Worm (Caenorhabditis elegans) whole organism, mixed stage, embryonic: ENCODE data around the gene F53A9.6.
"Not testable (repeated sequence)": the region's sequence is repeated elsewhere in the genome, so short reads cannot be mapped to it uniquely, and the experiment has no call there.

ENCODE experiments used
- M03D4.4 ChIP-seq: sonication (generic microtip); optimal IDR thresholded peaks from 2 replicates; lab custom pipeline; 2017; ENCODE audit warnings: mild to moderate bottlenecking, missing genetic modification characterization, missing compliant biosample characterization
- bed-3 ChIP-seq: fragments of 200-800 bp; sonication (Bioruptor generic); optimal IDR thresholded peaks from 3 replicates; lab custom pipeline; 2018; ENCODE audit warnings: mild to moderate bottlenecking, missing genetic modification characterization, moderate library complexity, missing compliant biosample characterization
- blmp-1 ChIP-seq: fragments of 150-350 bp; optimal IDR thresholded peaks from 2 replicates; lab custom pipeline; 2014; ENCODE audit warnings: missing biosample characterization, missing genetic modification characterization
- ceh-39 ChIP-seq: fragments of 150-350 bp; optimal IDR thresholded peaks from 2 replicates; lab custom pipeline; 2014; ENCODE audit warnings: missing biosample characterization, missing genetic modification characterization
- ceh-43 ChIP-seq: fragments of 200-800 bp; sonication (Bioruptor generic); optimal IDR thresholded peaks from 2 replicates; lab custom pipeline; 2018; ENCODE audit warnings: mild to moderate bottlenecking, missing genetic modification characterization, moderate library complexity, missing compliant biosample characterization
- ceh-83 ChIP-seq: fragments of 200-800 bp; sonication (Bioruptor generic); optimal IDR thresholded peaks from 2 replicates; lab custom pipeline; 2018; ENCODE audit warnings: mild to moderate bottlenecking, missing genetic modification characterization, missing compliant biosample characterization
- ces-1 ChIP-seq: fragments of 150-350 bp; optimal IDR thresholded peaks from 2 replicates; lab custom pipeline; 2014; ENCODE audit warnings: missing biosample characterization, missing genetic modification reagents, missing genetic modification characterization
- cnd-1 ChIP-seq: fragments of 200-800 bp; sonication (Bioruptor generic); optimal IDR thresholded peaks from 2 replicates; lab custom pipeline; 2018; ENCODE audit warnings: mild to moderate bottlenecking, missing genetic modification characterization, missing compliant biosample characterization
- drap-1 ChIP-seq: fragments of 200-800 bp; sonication (Bioruptor generic); optimal IDR thresholded peaks from 3 replicates; lab custom pipeline; 2018; ENCODE audit warnings: mild to moderate bottlenecking, missing genetic modification characterization, missing compliant biosample characterization
- elt-1 ChIP-seq: sonication (generic microtip); optimal IDR thresholded peaks from 2 replicates; lab custom pipeline; 2017; ENCODE audit warnings: missing genetic modification characterization, mild to moderate bottlenecking, missing compliant biosample characterization, antibody characterized with exemption, moderate library complexity, borderline replicate concordance; ENCODE audit not compliant: insufficient read depth
- elt-3 ChIP-seq: fragments of 150-350 bp; optimal IDR thresholded peaks from 2 replicates; lab custom pipeline; 2014; ENCODE audit warnings: missing biosample characterization, missing genetic modification characterization
- flh-1 ChIP-seq: fragments of 200-800 bp; sonication (Bioruptor generic); optimal IDR thresholded peaks from 2 replicates; lab custom pipeline; 2018; ENCODE audit warnings: mild to moderate bottlenecking, missing genetic modification characterization, moderate library complexity, missing compliant biosample characterization
- ham-2 ChIP-seq: fragments of 200-800 bp; sonication (Bioruptor generic); optimal IDR thresholded peaks from 2 replicates; lab custom pipeline; 2018; ENCODE audit warnings: mild to moderate bottlenecking, missing genetic modification characterization, missing compliant biosample characterization
- hlh-1 ChIP-seq: fragments of 150-350 bp; optimal IDR thresholded peaks from 2 replicates; lab custom pipeline; 2014; ENCODE audit warnings: missing biosample characterization, missing genetic modification reagents, missing genetic modification characterization
- lin-13 ChIP-seq: fragments of 150-350 bp; optimal IDR thresholded peaks from 2 replicates; lab custom pipeline; 2014; ENCODE audit warnings: missing biosample characterization, missing genetic modification characterization
- lsy-2 ChIP-seq: fragments of 150-350 bp; optimal IDR thresholded peaks from 2 replicates; lab custom pipeline; 2014; ENCODE audit warnings: missing biosample characterization, missing genetic modification characterization
- mab-5 ChIP-seq: fragments of 150-350 bp; optimal IDR thresholded peaks from 2 replicates; lab custom pipeline; 2014; ENCODE audit warnings: missing biosample characterization, missing genetic modification characterization
- mep-1 ChIP-seq: fragments of 150-350 bp; optimal IDR thresholded peaks from 2 replicates; lab custom pipeline; 2017; ENCODE audit warnings: missing biosample characterization, missing genetic modification reagents, missing genetic modification characterization, inconsistent platforms
- mls-2 ChIP-seq: sonication (generic microtip); optimal IDR thresholded peaks from 2 replicates; lab custom pipeline; 2016; ENCODE audit warnings: mild to moderate bottlenecking, missing genetic modification characterization, moderate library complexity, missing compliant biosample characterization
- nhr-2 ChIP-seq: fragments of 150-350 bp; optimal IDR thresholded peaks from 2 replicates; lab custom pipeline; 2014; ENCODE audit warnings: missing biosample characterization, missing genetic modification characterization
- nhr-237 ChIP-seq: fragments of 150-350 bp; optimal IDR thresholded peaks from 2 replicates; lab custom pipeline; 2014; ENCODE audit warnings: missing biosample characterization, missing genetic modification characterization
- nhr-28 ChIP-seq: fragments of 150-350 bp; optimal IDR thresholded peaks from 2 replicates; lab custom pipeline; 2014; ENCODE audit warnings: missing biosample characterization, missing genetic modification characterization
- nhr-76 ChIP-seq: sonication (generic microtip); optimal IDR thresholded peaks from 2 replicates; lab custom pipeline; 2017; ENCODE audit warnings: missing biosample characterization, missing genetic modification characterization
- pha-4 ChIP-seq: fragments of 150-350 bp; optimal IDR thresholded peaks from 2 replicates; lab custom pipeline; 2018; ENCODE audit warnings: missing biosample characterization, missing genetic modification reagents, missing genetic modification characterization
- sem-2 ChIP-seq: fragments of 200-800 bp; sonication (Bioruptor generic); optimal IDR thresholded peaks from 2 replicates; lab custom pipeline; 2018; ENCODE audit warnings: mild to moderate bottlenecking, missing genetic modification characterization, missing compliant biosample characterization
- snpc-4 ChIP-seq: fragments of 150-350 bp; optimal IDR thresholded peaks from 2 replicates; lab custom pipeline; 2014; ENCODE audit warnings: missing biosample characterization, missing genetic modification characterization
- sptf-1 ChIP-seq: sonication (generic microtip); optimal IDR thresholded peaks from 2 replicates; lab custom pipeline; 2017; ENCODE audit warnings: mild to moderate bottlenecking, missing genetic modification characterization, moderate library complexity, missing compliant biosample characterization
- tbx-8 ChIP-seq: fragments of 200-800 bp; sonication (Bioruptor generic); optimal IDR thresholded peaks from 2 replicates; lab custom pipeline; 2018; ENCODE audit warnings: mild to moderate bottlenecking, missing genetic modification characterization, moderate library complexity, missing compliant biosample characterization
- unc-120 ChIP-seq: sonication (generic microtip); optimal IDR thresholded peaks from 2 replicates; lab custom pipeline; 2017; ENCODE audit warnings: missing genetic modification characterization, missing compliant biosample characterization; ENCODE audit not compliant: poor library complexity, severe bottlenecking
- unc-39 ChIP-seq: fragments of 150-350 bp; optimal IDR thresholded peaks from 2 replicates; lab custom pipeline; 2014; ENCODE audit warnings: missing biosample characterization, missing genetic modification characterization
- unc-62 ChIP-seq: fragments of 150-350 bp; optimal IDR thresholded peaks from 2 replicates; lab custom pipeline; 2014; ENCODE audit warnings: missing biosample characterization, missing genetic modification reagents, missing genetic modification characterization
- zip-8 ChIP-seq: fragments of 150-350 bp; optimal IDR thresholded peaks from 2 replicates; lab custom pipeline; 2014; ENCODE audit warnings: missing biosample characterization, missing genetic modification characterization
- ztf-11 ChIP-seq: fragments of 150-350 bp; optimal IDR thresholded peaks from 2 replicates; lab custom pipeline; 2014; ENCODE audit warnings: missing biosample characterization, missing genetic modification characterization

Gene F53A9.6

ce11 chrX:8737801-8738200, 24.2 kb upstream of the F53A9.6 start:
- TF ChIP-seq zip-8 (no peak), ceh-43 (GFP tag; lab: Kevin White, UChicago) (no peak), snpc-4 (no peak), sptf-1 (tag; lab: Kevin White, UChicago) (no peak), lin-13 (tag; lab: Kevin White, UChicago) (no peak), cnd-1 (no peak), sem-2 (GFP tag; lab: Kevin White, UChicago) (no peak), ham-2 (GFP tag; lab: Kevin White, UChicago) (no peak)

ce11 chrX:8736965-8737464, 23.4 kb upstream of the F53A9.6 start, which contains the start of gene M02D8.3:
Gene M02D8.3 (minus strand): TSS chrX:8737015.
- TF ChIP-seq ztf-11 (no peak), elt-1 (tag; lab: Kevin White, UChicago) (peak; percentile 66), lsy-2 (peak; percentile 36), mls-2 (peak; percentile 21), mep-1 (peak; percentile 67), ces-1 (peak; percentile 38), drap-1 (GFP tag; lab: Kevin White, UChicago) (no peak), lin-13 (tag; lab: Kevin White, UChicago) (peak; percentile 46), unc-120 (tag; lab: Kevin White, UChicago) (peak; percentile 29), ham-2 (GFP tag; lab: Kevin White, UChicago) (no peak), unc-62 (peak; percentile 83), M03D4.4 (tag; lab: Kevin White, UChicago) (no peak), nhr-2 (peak; percentile 78), cnd-1 (peak; percentile 56), pha-4 (tag; lab: Kevin White, UChicago) (peak; percentile 44), tbx-8 (no peak), flh-1 (GFP tag; lab: Kevin White, UChicago) (no peak), bed-3 (GFP tag; lab: Kevin White, UChicago) (no peak), elt-3 (tag; lab: Kevin White, UChicago) (no peak), hlh-1 (tag; lab: Kevin White, UChicago) (peak; percentile 76), ceh-39 (tag; lab: Kevin White, UChicago) (peak; percentile 78)

ce11 chrX:8731822-8732221, 18.2 kb upstream of the F53A9.6 start, which contains the start of gene M02D8.6:
Gene M02D8.6 (minus strand): TSS chrX:8731922.
- not testable (repeated sequence) for TF ChIP-seq ham-2 (GFP tag; lab: Kevin White, UChicago); unc-62; ztf-11

ce11 chrX:8727306-8727705, 13.7 kb upstream of the F53A9.6 start, which contains the start of gene EGAP4.1:
Gene EGAP4.1 (minus strand): TSS chrX:8727406.
- TF ChIP-seq elt-1 (tag; lab: Kevin White, UChicago) (no peak), ceh-83 (GFP tag; lab: Kevin White, UChicago) (no peak), lsy-2 (no peak), tbx-8 (no peak), nhr-28 (no peak), zip-8 (no peak), unc-62 (no peak), mls-2 (no peak), sem-2 (GFP tag; lab: Kevin White, UChicago) (no peak), M03D4.4 (tag; lab: Kevin White, UChicago) (no peak), bed-3 (GFP tag; lab: Kevin White, UChicago) (no peak), pha-4 (tag; lab: Kevin White, UChicago) (no peak), drap-1 (GFP tag; lab: Kevin White, UChicago) (no peak), unc-39 (tag; lab: Kevin White, UChicago) (no peak), blmp-1 (tag; lab: Kevin White, UChicago) (no peak), mab-5 (no peak), ham-2 (GFP tag; lab: Kevin White, UChicago) (no peak), lin-13 (tag; lab: Kevin White, UChicago) (no peak), nhr-76 (tag; lab: Kevin White, UChicago) (no peak)

ce11 chrX:8723840-8724239, 10.2 kb upstream of the F53A9.6 start:
- TF ChIP-seq hlh-1 (tag; lab: Kevin White, UChicago) (peak; percentile 59), unc-39 (tag; lab: Kevin White, UChicago) (no peak), unc-62 (peak; percentile 64), mls-2 (no peak), nhr-76 (tag; lab: Kevin White, UChicago) (no peak), nhr-237 (no peak), blmp-1 (tag; lab: Kevin White, UChicago) (no peak), unc-120 (tag; lab: Kevin White, UChicago) (peak; percentile 86)
